Fruit fly (Drosophila melanogaster) whole organism, embryonic: ENCODE measurements around the gene CG34181.
A peak's percentile ranks its signal among the peaks of the same experiment; 100 is the strongest.

Source experiments
- Adf1 ChIP-seq: fragments of 200-800 bp; sonication (Bioruptor generic); IDR thresholded peaks from 2 replicates; pipeline ENCODE4 v1.3.6; 2022; ENCODE audit warnings: missing biosample characterization, missing genetic modification characterization
- Atf6 ChIP-seq: fragments of 200-800 bp; sonication (Bioruptor generic); IDR thresholded peaks from 2 replicates; pipeline ENCODE4 v1.3.6; 2022; ENCODE audit warnings: missing biosample characterization, missing genetic modification characterization
- Bgb ChIP-seq: fragments of 200-800 bp; sonication (Bioruptor generic); IDR thresholded peaks from 2 replicates; pipeline ENCODE4 v1.3.6; 2022; ENCODE audit warnings: missing biosample characterization, missing genetic modification characterization; ENCODE audit not compliant: partially characterized antibody
- Bteb2 ChIP-seq: fragments of 200-800 bp; sonication (Bioruptor generic); optimal IDR thresholded peaks from 2 replicates; lab custom pipeline; 2016; ENCODE audit warnings: missing biosample characterization, missing genetic modification characterization
- CG12219 ChIP-seq: fragments of 200-800 bp; sonication (Bioruptor generic); optimal IDR thresholded peaks from 3 replicates; lab custom pipeline; 2018; ENCODE audit warnings: missing biosample characterization, mild to moderate bottlenecking, missing genetic modification characterization
- CG13624 ChIP-seq: fragments of 200-800 bp; sonication (Bioruptor generic); optimal IDR thresholded peaks from 2 replicates; lab custom pipeline; 2016; ENCODE audit warnings: missing biosample characterization, missing genetic modification characterization
- CG14667 ChIP-seq: fragments of 200-800 bp; sonication (Bioruptor generic); IDR thresholded peaks from 2 replicates; pipeline ENCODE4 v1.3.6; 2022; ENCODE audit warnings: missing biosample characterization, missing genetic modification characterization
- CG15479 ChIP-seq: fragments of 200-800 bp; sonication (Bioruptor generic); optimal IDR thresholded peaks from 3 replicates; lab custom pipeline; 2019; ENCODE audit warnings: missing biosample characterization, mild to moderate bottlenecking, missing genetic modification characterization, moderate library complexity
- CG1603 ChIP-seq: fragments of 200-800 bp; sonication (Bioruptor generic); optimal IDR thresholded peaks from 2 replicates; lab custom pipeline; 2019; ENCODE audit warnings: missing biosample characterization, mild to moderate bottlenecking, missing genetic modification characterization, moderate library complexity
- CG16779 ChIP-seq: fragments of 200-800 bp; sonication (Bioruptor generic); IDR thresholded peaks from 2 replicates; pipeline ENCODE4 v1.3.6; 2022; ENCODE audit warnings: missing biosample characterization, missing genetic modification characterization
- CG17829 ChIP-seq: fragments of 200-800 bp; optimal IDR thresholded peaks from 2 replicates; lab custom pipeline; 2019; ENCODE audit warnings: missing biosample characterization, mild to moderate bottlenecking, missing genetic modification characterization, moderate library complexity
- CG17912 ChIP-seq: fragments of 200-800 bp; sonication (Bioruptor generic); optimal IDR thresholded peaks from 2 replicates; lab custom pipeline; 2018; ENCODE audit warnings: missing biosample characterization, mild to moderate bottlenecking, missing genetic modification characterization
- CG1792 ChIP-seq: fragments of 200-800 bp; sonication (Bioruptor generic); optimal IDR thresholded peaks from 2 replicates; lab custom pipeline; 2016; ENCODE audit warnings: missing biosample characterization, missing genetic modification characterization
- CG18011 ChIP-seq: fragments of 200-800 bp; sonication (Bioruptor generic); optimal IDR thresholded peaks from 2 replicates; lab custom pipeline; 2017; ENCODE audit warnings: missing biosample characterization, missing genetic modification characterization, mild to moderate bottlenecking, moderate library complexity, missing genotype
- CG18764 ChIP-seq: fragments of 200-800 bp; sonication (Bioruptor generic); optimal IDR thresholded peaks from 3 replicates; lab custom pipeline; 2016; ENCODE audit warnings: missing biosample characterization, missing genetic modification characterization
- CG2889 ChIP-seq: fragments of 200-800 bp; sonication (Bioruptor generic); IDR thresholded peaks from 3 replicates; pipeline ENCODE4 v1.3.6; 2022; ENCODE audit warnings: missing biosample characterization, missing genetic modification characterization
- CG31224 ChIP-seq: fragments of 200-800 bp; sonication (Bioruptor generic); IDR thresholded peaks from 2 replicates; pipeline ENCODE4 v1.3.6; 2022; ENCODE audit warnings: missing biosample characterization, missing genetic modification characterization
- CG32532 ChIP-seq: fragments of 200-800 bp; sonication (Bioruptor generic); IDR thresholded peaks from 2 replicates; pipeline ENCODE4 v1.3.6; 2022; ENCODE audit warnings: missing biosample characterization, missing genetic modification characterization
- CG32767 ChIP-seq: fragments of 200-800 bp; sonication (Bioruptor generic); IDR thresholded peaks from 2 replicates; pipeline ENCODE4 v1.3.6; 2022; ENCODE audit warnings: missing biosample characterization, missing genetic modification characterization
- CG3407 ChIP-seq: fragments of 200-800 bp; sonication (Bioruptor generic); optimal IDR thresholded peaks from 2 replicates; lab custom pipeline; 2018; ENCODE audit warnings: missing biosample characterization, mild to moderate bottlenecking, missing genetic modification characterization
- CG3847 ChIP-seq: fragments of 200-800 bp; sonication (Bioruptor generic); IDR thresholded peaks from 2 replicates; pipeline ENCODE4 v1.3.6; 2022; ENCODE audit warnings: missing biosample characterization, missing genetic modification characterization
- CG4282 ChIP-seq: fragments of 200-800 bp; sonication (Bioruptor generic); optimal IDR thresholded peaks from 2 replicates; lab custom pipeline; 2016; ENCODE audit warnings: missing biosample characterization, missing genetic modification characterization
- CG7372 ChIP-seq: fragments of 200-800 bp; sonication (Bioruptor generic); IDR thresholded peaks from 2 replicates; pipeline ENCODE4 v1.3.6; 2022; ENCODE audit warnings: missing biosample characterization, missing genetic modification characterization
- CG7839 ChIP-seq: fragments of 200-800 bp; sonication (Bioruptor generic); optimal IDR thresholded peaks from 3 replicates; lab custom pipeline; 2018; ENCODE audit warnings: missing biosample characterization, mild to moderate bottlenecking, missing genetic modification characterization, moderate library complexity
- CG8944 ChIP-seq: fragments of 200-800 bp; sonication (Bioruptor generic); optimal IDR thresholded peaks from 3 replicates; lab custom pipeline; 2016; ENCODE audit warnings: missing biosample characterization, missing genetic modification characterization
- CG9876 ChIP-seq: fragments of 200-800 bp; sonication (Bioruptor generic); optimal IDR thresholded peaks from 2 replicates; lab custom pipeline; 2016; ENCODE audit warnings: missing biosample characterization, missing genetic modification characterization
- D19A ChIP-seq: fragments of 200-800 bp; optimal IDR thresholded peaks from 3 replicates; lab custom pipeline; 2019; ENCODE audit warnings: missing biosample characterization, mild to moderate bottlenecking, missing genetic modification characterization, moderate library complexity
- ERR ChIP-seq: fragments of 200-800 bp; sonication (Bioruptor generic); optimal IDR thresholded peaks from 2 replicates; lab custom pipeline; 2016; ENCODE audit warnings: missing biosample characterization, missing genetic modification characterization
- Fer1 ChIP-seq: fragments of 200-800 bp; sonication (Bioruptor generic); optimal IDR thresholded peaks from 2 replicates; lab custom pipeline; 2017; ENCODE audit warnings: missing biosample characterization, mild to moderate bottlenecking, missing genetic modification characterization
- Hmx ChIP-seq: fragments of 200-800 bp; sonication (Bioruptor generic); optimal IDR thresholded peaks from 2 replicates; lab custom pipeline; 2016; ENCODE audit warnings: missing biosample characterization, missing genetic modification characterization
- Jarid2 ChIP-seq: fragments of 200-800 bp; sonication (Bioruptor generic); optimal IDR thresholded peaks from 3 replicates; lab custom pipeline; 2017; ENCODE audit warnings: mild to moderate bottlenecking, missing biosample characterization, missing genetic modification reagents, missing genetic modification characterization
- Kr ChIP-seq: fragments of 200-800 bp; sonication (Bioruptor generic); optimal IDR thresholded peaks from 2 replicates; lab custom pipeline; 2017; ENCODE audit warnings: missing biosample characterization, mild to moderate bottlenecking, missing genetic modification characterization
- Lim3 ChIP-seq: fragments of 200-800 bp; sonication (Bioruptor generic); IDR thresholded peaks from 2 replicates; pipeline ENCODE4 v1.3.6; 2022; ENCODE audit warnings: missing biosample characterization, missing genetic modification characterization
- NfI ChIP-seq: fragments of 200-800 bp; sonication (Bioruptor generic); optimal IDR thresholded peaks from 3 replicates; lab custom pipeline; 2018; ENCODE audit warnings: missing biosample characterization, mild to moderate bottlenecking, missing genetic modification characterization, moderate library complexity
- Xbp1 ChIP-seq: fragments of 200-800 bp; sonication (Bioruptor generic); optimal IDR thresholded peaks from 3 replicates; lab custom pipeline; 2016; ENCODE audit warnings: missing biosample characterization, mild to moderate bottlenecking, missing genetic modification characterization
- Xrp1 ChIP-seq: fragments of 200-800 bp; sonication (Bioruptor generic); IDR thresholded peaks from 2 replicates; pipeline ENCODE4 v1.3.6; 2022; ENCODE audit warnings: missing biosample characterization, missing genetic modification characterization
- ap ChIP-seq: fragments of 200-800 bp; sonication (Bioruptor generic); IDR thresholded peaks from 2 replicates; pipeline ENCODE4 v1.3.6; 2022; ENCODE audit warnings: missing biosample characterization, missing genetic modification characterization
- btn ChIP-seq: fragments of 200-800 bp; sonication (Bioruptor generic); optimal IDR thresholded peaks from 2 replicates; lab custom pipeline; 2016; ENCODE audit warnings: missing biosample characterization, missing genetic modification characterization
- cato ChIP-seq: fragments of 200-800 bp; sonication (Bioruptor generic); optimal IDR thresholded peaks from 2 replicates; lab custom pipeline; 2016; ENCODE audit warnings: missing biosample characterization, missing genetic modification characterization, borderline replicate concordance
- danr ChIP-seq: fragments of 200-800 bp; sonication (Bioruptor generic); IDR thresholded peaks from 2 replicates; pipeline ENCODE4 v1.3.6; 2022; ENCODE audit warnings: missing biosample characterization, missing genetic modification characterization
- hbn ChIP-seq: fragments of 200-800 bp; sonication (Bioruptor generic); IDR thresholded peaks from 2 replicates; pipeline ENCODE4 v1.3.6; 2022; ENCODE audit warnings: missing biosample characterization, missing genetic modification characterization; ENCODE audit not compliant: partially characterized antibody
- jing ChIP-seq: fragments of 200-800 bp; sonication (Bioruptor generic); optimal IDR thresholded peaks from 2 replicates; lab custom pipeline; 2018; ENCODE audit warnings: missing biosample characterization, mild to moderate bottlenecking, missing genetic modification characterization
- jumu ChIP-seq: fragments of 200-800 bp; sonication (Bioruptor generic); optimal IDR thresholded peaks from 3 replicates; lab custom pipeline; 2016; ENCODE audit warnings: missing biosample characterization, missing genetic modification characterization
- lola ChIP-seq, 3 experiments: fragments of >200 bp in 2 of 3; fragments of 200-800 bp in 1 of 3; sonication (Bioruptor generic) in 1 of 3; optimal IDR thresholded peaks; 2 replicates each; lab custom pipeline; 2017 to 2019; ENCODE audit warnings: missing biosample characterization in 3 of 3, missing genetic modification characterization in 3 of 3, mild to moderate bottlenecking in 1 of 3, moderate library complexity in 1 of 3
- nerfin-1 ChIP-seq: fragments of 200-800 bp; sonication (Bioruptor generic); optimal IDR thresholded peaks from 3 replicates; lab custom pipeline; 2019; ENCODE audit warnings: missing biosample characterization, mild to moderate bottlenecking, missing genetic modification characterization, moderate library complexity
- nerfin-2 ChIP-seq: fragments of 200-800 bp; sonication (Bioruptor generic); IDR thresholded peaks from 2 replicates; pipeline ENCODE4 v1.3.6; 2022; ENCODE audit warnings: missing biosample characterization, missing genetic modification characterization; ENCODE audit not compliant: partially characterized antibody
- peb ChIP-seq: fragments of 200-800 bp; sonication (Bioruptor generic); IDR thresholded peaks from 2 replicates; pipeline ENCODE4 v1.3.6; 2022; ENCODE audit warnings: missing biosample characterization, missing genetic modification characterization
- pzg ChIP-seq: fragments of 200-800 bp; sonication (Bioruptor generic); optimal IDR thresholded peaks from 3 replicates; lab custom pipeline; 2018; ENCODE audit warnings: missing biosample characterization, mild to moderate bottlenecking, missing genetic modification characterization, moderate library complexity
- stc ChIP-seq: fragments of 200-800 bp; sonication (Bioruptor generic); IDR thresholded peaks from 2 replicates; pipeline ENCODE4 v1.3.6; 2022; ENCODE audit warnings: missing biosample characterization, missing genetic modification characterization

Gene CG34181

DNA sequence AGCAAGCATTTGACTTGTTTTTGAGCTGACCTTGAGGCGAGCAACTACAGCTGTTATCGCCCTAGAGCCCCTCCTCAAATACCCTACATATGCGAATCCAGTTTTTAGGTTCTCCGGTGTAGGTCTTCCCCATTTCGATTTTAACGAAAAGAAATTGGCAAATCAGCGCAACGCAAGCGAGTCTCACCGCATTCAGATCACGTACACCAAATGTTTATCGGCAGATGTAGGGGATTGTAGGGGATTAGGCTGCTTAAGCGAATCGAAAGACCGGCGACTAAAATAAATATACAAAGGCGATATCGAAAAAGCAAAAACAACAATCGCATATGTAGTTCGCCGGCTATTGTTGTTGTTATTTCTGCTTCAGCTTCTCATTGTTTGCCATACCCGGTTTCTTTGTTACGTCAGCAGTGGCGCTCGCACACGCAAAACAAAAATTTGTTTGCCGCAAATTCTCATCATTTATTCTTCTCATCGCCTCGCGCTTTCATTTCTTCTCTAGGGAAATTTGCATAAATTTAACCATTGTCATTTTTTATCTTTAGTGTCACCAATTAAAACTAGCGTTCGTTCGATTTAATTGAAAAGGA is 20.7 kb downstream of the CG34181 start (continued):
- TF ChIP-seq jumu (GFP tag; lab: Kevin White, UChicago) (peak; percentile 56), Atf6 (peak; percentile 84), cato (GFP tag; lab: Kevin White, UChicago) (no peak), Lim3 (GFP tag; lab: Robert Waterston, UW) (no peak), Xbp1 (GFP tag; lab: Kevin White, UChicago) (peak; percentile 72), Bgb (GFP tag; lab: Robert Waterston, UW) (no peak), pzg (GFP tag; lab: Kevin White, UChicago) (peak; percentile 6), CG4282 (GFP tag; lab: Kevin White, UChicago) (peak; percentile 44), Kr (GFP tag; lab: Kevin White, UChicago) (no peak), CG32767 (no peak), NfI (GFP tag; lab: Kevin White, UChicago) (peak; percentile 66), CG31224 (GFP tag; lab: Robert Waterston, UW) (peak; percentile 51; the same call in 1 of the 2 replicates), CG17829 (tag; lab: Kevin White, UChicago) (peak; percentile 6), Xrp1 (peak; percentile 29; the same call in 1 of the 2 replicates), CG18011 (GFP tag; lab: Kevin White, UChicago) (peak; percentile 52), CG17912 (GFP tag; lab: Kevin White, UChicago) (no peak), nerfin-1 (tag; lab: Kevin White, UChicago) (no peak), danr (peak; percentile 52; the same call in 1 of the 2 replicates), Jarid2 (GFP tag; lab: Kevin White, UChicago) (no peak), D19A (tag; lab: Kevin White, UChicago) (no peak), CG32532 (peak; percentile 85), CG1603 (tag; lab: Kevin White, UChicago) (peak; percentile 63), peb (GFP tag; lab: Robert Waterston, UW) (0 out of 2 replicates have a peak, but pooled peaks have one; percentile 7), CG8944 (GFP tag; lab: Kevin White, UChicago) (peak; percentile 61), CG18764 (peak; percentile 14), CG15479 (GFP tag; lab: Kevin White, UChicago) (peak; percentile 32), CG7372 (GFP tag; lab: Robert Waterston, UW) (0 out of 2 replicates have a peak, but pooled peaks have one; percentile 17), CG1792 (GFP tag; lab: Kevin White, UChicago) (peak; percentile 64), CG9876 (GFP tag; lab: Kevin White, UChicago) (peak; percentile 65), jing (GFP tag; lab: Kevin White, UChicago) (peak; percentile 12), CG3847 (GFP tag; lab: Robert Waterston, UW) (peak; percentile 75), ERR (GFP tag; lab: Kevin White, UChicago) (peak; percentile 78), hbn (GFP tag; lab: Robert Waterston, UW) (no peak), CG13624 (GFP tag; lab: Kevin White, UChicago) (peak; percentile 82), CG3407 (GFP tag; lab: Kevin White, UChicago) (no peak), CG16779 (GFP tag; lab: Robert Waterston, UW) (peak; percentile 29; the same call in 1 of the 2 replicates), Hmx (peak; percentile 44), stc (peak; percentile 39; the same call in 1 of the 2 replicates), nerfin-2 (GFP tag; lab: Robert Waterston, UW) (no peak), CG7839 (tag; lab: Kevin White, UChicago) (peak; percentile 81), ap (GFP tag; lab: Robert Waterston, UW) (peak; percentile 66), Adf1 (GFP tag; lab: Robert Waterston, UW) (peak; percentile 19), Fer1 (GFP tag; lab: Kevin White, UChicago) (peak; percentile 52), CG12219 (GFP tag; lab: Kevin White, UChicago) (peak; percentile 21), btn (no peak), lola (GFP tag; optimal IDR thresholded peaks at IDR 0.05; lab: Kevin White, UChicago) (no peak), CG2889 (GFP tag; lab: Robert Waterston, UW) (0 out of 3 replicates have a peak, but pooled peaks have one; percentile 22), CG14667 (GFP tag; lab: Robert Waterston, UW) (peak; percentile 48; the same call in 1 of the 2 replicates), Bteb2 (peak; percentile 65)
